Fruit fly (Drosophila melanogaster): Measurements from ENCODE around the gene CG13071.

DNA sequence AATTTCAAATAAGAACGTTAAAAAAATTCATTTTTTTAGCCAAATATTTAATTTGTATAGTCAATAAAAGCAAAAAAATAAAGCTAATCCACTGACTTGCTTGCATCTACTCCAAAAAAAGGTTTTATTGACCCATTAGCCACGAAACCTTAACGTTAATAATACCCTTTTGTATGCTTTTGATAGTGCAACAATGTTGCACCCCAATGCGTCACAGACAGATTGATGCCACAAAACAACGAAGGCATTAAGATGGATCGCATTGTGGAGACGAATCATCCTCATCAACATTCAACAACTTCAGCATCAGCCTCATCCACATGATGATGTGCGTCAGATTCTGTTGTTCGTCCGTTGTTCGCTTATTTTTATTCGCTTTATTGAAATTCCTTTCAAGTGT is 47.1 kb upstream of the CG13071 start:
- TF ChIP-seq ey (GFP tag; optimal IDR thresholded peaks at IDR 0.05), result no peak
- no peak for TF ChIP-seq sage (GFP tag; optimal IDR thresholded peaks at IDR 0.05)
- no peak for TF ChIP-seq CrebA (GFP tag; optimal IDR thresholded peaks at IDR 0.05; ENCODE audit: borderline replicate concordance)
- TF ChIP-seq psq (GFP tag; optimal IDR thresholded peaks at IDR 0.05), result no peak
- TF ChIP-seq Abd-B (GFP tag; optimal IDR thresholded peaks at IDR 0.05), result no peak
- no peak for TF ChIP-seq CG9705 (GFP tag; optimal IDR thresholded peaks at IDR 0.05)
- no peak for TF ChIP-seq CG32264 (GFP tag; optimal IDR thresholded peaks at IDR 0.05)
